Worm (Caenorhabditis elegans) whole organism, L4/young adult: ENCODE results near the gene M117.6.

Experiments used
- W03F9.2 ChIP-seq: fragments of 150-350 bp; optimal IDR thresholded peaks from 2 replicates; lab custom pipeline; 2014; ENCODE audit warnings: missing biosample characterization, missing genetic modification characterization
- dao-5 ChIP-seq: sonication (generic microtip); optimal IDR thresholded peaks from 2 replicates; lab custom pipeline; 2016; ENCODE audit warnings: missing genotype, missing genetic modification characterization, moderate library complexity, missing compliant biosample characterization
- him-1 ChIP-seq: sonication (generic microtip); optimal IDR thresholded peaks from 2 replicates; lab custom pipeline; 2016; ENCODE audit warnings: missing genotype, missing genetic modification reagents, missing genetic modification characterization, missing compliant biosample characterization

Gene M117.6

DNA sequence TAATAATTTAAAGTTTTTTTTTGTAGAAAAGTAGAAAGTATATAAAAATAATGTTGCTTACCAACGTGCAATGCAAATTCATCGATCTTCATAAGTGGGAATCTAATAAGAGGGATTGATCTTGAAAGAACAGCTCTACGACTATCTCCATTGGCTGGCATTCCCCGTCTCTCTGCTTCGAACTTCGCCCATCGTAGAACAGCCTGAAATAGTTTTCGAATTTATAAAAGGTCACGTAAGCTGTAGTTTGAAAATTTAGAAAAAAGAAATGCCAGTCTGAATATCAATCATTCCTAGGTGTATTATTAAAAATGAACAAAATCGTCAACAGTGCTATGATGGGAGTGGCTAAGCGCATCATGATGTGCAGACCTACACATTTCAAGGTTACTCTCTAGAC, 24.0 kb upstream of the M117.6 start, which contains the start of gene F38H4.5:
Gene F38H4.5 (plus strand): TSS at position 301 of the 400 bp plus-strand sequence.
- no peak for TF ChIP-seq him-1 (tag; lab: Kevin White, UChicago)

ce11 chrIV:11847771-11848312, 19.9 kb upstream of the M117.6 start, which contains the start of the genes F38H4.6 and F38H4.4:
Gene F38H4.6 (minus strand): TSS chrIV:11847871.
Gene F38H4.4 (plus strand): TSS chrIV:11848262.
- no peak for TF ChIP-seq him-1 (tag; lab: Kevin White, UChicago)
- TF ChIP-seq dao-5 (tag; lab: Kevin White, UChicago): no peak
- TF ChIP-seq W03F9.2: no peak

ce11 chrIV:11842121-11842520, 14.2 kb upstream of the M117.6 start, which contains the start of gene F38H4.3:
Gene F38H4.3 (plus strand): TSS chrIV:11842421.
- TF ChIP-seq W03F9.2: no peak

- no peak for TF ChIP-seq W03F9.2
- no peak for TF ChIP-seq him-1 (tag; lab: Kevin White, UChicago)
- no peak for TF ChIP-seq dao-5 (tag; lab: Kevin White, UChicago)
Measured at ce11 chrIV:11838657-11839056, 10.7 kb upstream of the M117.6 start, which contains the start of gene fbxb-3. Gene fbxb-3 (plus strand): TSS chrIV:11838957.

- no peak for TF ChIP-seq him-1 (tag; lab: Kevin White, UChicago)
- TF ChIP-seq W03F9.2: no peak
- TF ChIP-seq dao-5 (tag; lab: Kevin White, UChicago): no peak
Measured at ce11 chrIV:11833456-11833855, 5.5 kb upstream of the M117.6 start, which contains the start of gene M117.4. Gene M117.4 (minus strand): TSS chrIV:11833556.

DNA sequence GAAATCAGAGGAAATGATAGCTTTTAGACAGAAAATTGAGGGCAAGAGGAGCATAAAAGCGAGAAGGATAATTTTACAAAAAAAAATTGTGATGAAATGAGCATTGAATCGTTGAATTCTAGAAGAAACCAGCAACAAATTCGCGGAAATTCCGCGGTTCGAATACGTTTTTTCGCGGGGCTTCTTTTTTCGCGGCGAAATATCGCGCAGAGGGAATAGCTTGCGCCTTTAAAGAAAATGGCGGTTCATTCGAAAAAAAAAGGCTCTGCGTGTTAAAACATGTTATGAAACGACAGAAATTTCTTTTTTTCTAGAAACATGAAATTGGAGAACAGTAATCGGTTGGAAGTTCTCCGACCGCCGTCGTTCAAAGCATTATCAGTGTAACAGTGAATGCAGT, 5.5 kb downstream of the M117.6 start:
- peak; percentile 8 for TF ChIP-seq W03F9.2
- TF ChIP-seq dao-5 (tag; lab: Kevin White, UChicago): no peak

ce11 chrIV:11821591-11822361, 6.1 kb downstream of the M117.6 start, which contains the start of the genes par-5 and M117.3:
Gene par-5 (minus strand): TSS chrIV:11821924.
Gene M117.3 (plus strand): TSS chrIV:11822206.
- TF ChIP-seq him-1 (tag; lab: Kevin White, UChicago) (peak; percentile 56), dao-5 (tag; lab: Kevin White, UChicago) (no peak)

DNA sequence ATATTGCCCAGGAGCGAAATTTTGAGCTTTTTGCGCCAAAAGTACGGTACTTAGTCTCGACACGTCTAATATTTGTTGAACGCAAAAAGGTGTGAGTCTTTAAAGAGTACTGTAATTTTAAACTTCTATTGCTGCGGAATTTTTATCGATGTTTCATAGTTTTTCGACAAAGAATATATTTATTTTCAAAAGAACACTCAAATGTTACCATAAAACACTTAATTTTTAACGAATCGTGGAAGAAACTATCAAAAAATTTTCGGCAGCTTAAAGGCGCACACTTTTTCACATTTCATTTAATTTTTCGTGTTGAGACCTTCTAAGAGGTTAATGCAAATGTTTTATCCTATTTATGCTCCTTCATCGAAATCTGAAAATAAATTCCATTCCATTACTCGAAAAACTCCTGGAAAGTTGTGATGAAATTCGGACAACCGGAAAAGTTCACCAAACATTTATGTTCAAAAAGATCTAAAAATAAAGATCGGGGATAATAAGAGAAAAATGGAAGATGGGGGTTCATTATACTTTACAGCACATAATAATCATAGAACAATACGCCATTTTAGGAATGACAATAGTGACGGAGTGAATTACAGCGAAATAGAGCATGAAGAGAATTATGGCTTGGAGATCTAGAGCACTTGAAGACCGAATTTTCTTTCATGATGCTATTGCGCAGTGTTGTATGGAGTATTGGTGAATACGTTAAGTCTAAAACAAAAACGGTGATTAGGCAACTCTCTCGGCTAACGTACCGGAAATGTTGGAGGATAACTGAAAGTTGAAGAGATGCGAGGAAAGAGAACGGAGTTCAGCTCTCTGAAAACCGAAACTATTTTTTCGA, 7.6 kb downstream of the M117.6 start:
- no peak for TF ChIP-seq dao-5 (tag; lab: Kevin White, UChicago)
- TF ChIP-seq W03F9.2: no peak
- TF ChIP-seq him-1 (tag; lab: Kevin White, UChicago): no peak

ce11 chrIV:11813901-11814300, 14.0 kb downstream of the M117.6 start, which contains the start of gene M117.1:
Gene M117.1 (plus strand): TSS chrIV:11814247.
- TF ChIP-seq him-1 (tag; lab: Kevin White, UChicago) (no peak), dao-5 (tag; lab: Kevin White, UChicago) (no peak), W03F9.2 (no peak)

ce11 chrIV:11812017-11812416, 15.9 kb downstream of the M117.6 start:
- TF ChIP-seq him-1 (tag; lab: Kevin White, UChicago) (no peak), W03F9.2 (no peak), dao-5 (tag; lab: Kevin White, UChicago) (no peak)

DNA sequence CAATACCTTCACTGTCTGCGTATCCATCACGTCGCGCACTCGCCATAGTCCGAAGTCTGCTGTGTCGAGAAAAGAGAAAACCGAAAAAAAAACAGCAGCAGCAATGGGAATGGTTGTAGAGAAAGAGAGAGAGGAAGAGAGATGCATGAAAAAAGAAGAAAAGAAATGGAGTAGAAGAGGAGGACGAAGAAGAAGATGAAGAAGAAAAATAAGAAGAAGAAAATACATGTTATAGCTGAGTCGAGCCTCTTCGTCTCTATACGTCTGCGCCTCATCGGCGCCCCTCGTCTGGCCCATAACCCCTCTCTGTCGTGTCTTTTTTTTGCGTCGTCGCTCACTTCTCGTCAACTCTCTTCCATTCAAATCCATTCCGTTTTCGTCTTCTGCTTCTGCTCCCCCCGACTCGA, 18.2 kb downstream of the M117.6 start:
- TF ChIP-seq W03F9.2 (no peak), dao-5 (tag; lab: Kevin White, UChicago) (no peak), him-1 (tag; lab: Kevin White, UChicago) (peak; percentile 78)

- no peak for TF ChIP-seq W03F9.2
Measured at ce11 chrIV:11809047-11809446, 18.9 kb downstream of the M117.6 start.

DNA sequence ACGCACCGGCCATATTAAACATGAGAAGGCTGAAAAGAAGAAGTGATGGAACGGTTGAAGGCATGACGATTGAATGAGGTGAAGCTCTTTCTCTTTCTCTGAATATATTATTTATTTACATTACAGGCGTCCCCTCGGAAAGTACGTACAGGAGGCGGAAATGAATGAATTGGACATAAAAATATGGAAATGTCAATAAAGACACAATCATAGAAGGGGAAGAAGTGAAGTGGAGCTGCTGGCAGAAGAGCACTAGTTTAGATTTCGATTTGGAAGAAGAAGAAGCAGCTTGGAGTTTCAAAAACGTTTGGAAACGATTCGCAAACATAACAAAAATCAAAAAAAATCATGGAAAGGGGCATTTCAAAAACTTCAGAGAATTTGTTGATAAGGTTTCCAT, 23.9 kb downstream of the M117.6 start, which contains the start of gene H01G02.1:
Gene H01G02.1 (minus strand): TSS at position 101 of the 400 bp plus-strand sequence.
- TF ChIP-seq W03F9.2: no peak
- TF ChIP-seq dao-5 (tag; lab: Kevin White, UChicago): no peak
- no peak for TF ChIP-seq him-1 (tag; lab: Kevin White, UChicago)

ce11 chrIV:11803044-11803443, 24.9 kb downstream of the M117.6 start, which contains the start of gene H01G02.4:
Gene H01G02.4 (minus strand): TSS chrIV:11803144.
- no peak for TF ChIP-seq dao-5 (tag; lab: Kevin White, UChicago)
